Fruit fly (Drosophila melanogaster) whole organism, prepupa: ENCODE results near the gene goe.

ENCODE experiments used
- CG10669 ChIP-seq: fragments of 200-800 bp; sonication (Bioruptor generic); optimal IDR thresholded peaks from 3 replicates; lab custom pipeline; 2018; ENCODE audit warnings: missing biosample characterization, mild to moderate bottlenecking, missing genetic modification characterization, moderate library complexity
- CG11902 ChIP-seq: fragments of 200-800 bp; sonication (Bioruptor generic); optimal IDR thresholded peaks from 3 replicates; lab custom pipeline; 2016; ENCODE audit warnings: missing biosample characterization, missing genetic modification characterization
- CG15336 ChIP-seq: fragments of 200-800 bp; sonication (Bioruptor generic); IDR thresholded peaks from 2 replicates; pipeline ENCODE4 v1.3.6; 2022; ENCODE audit warnings: missing biosample characterization, missing genetic modification characterization
- CG1621 ChIP-seq: fragments of 200-800 bp; sonication (Bioruptor generic); optimal IDR thresholded peaks from 3 replicates; lab custom pipeline; 2018; ENCODE audit warnings: missing biosample characterization, mild to moderate bottlenecking, missing genetic modification characterization
- CG3032 ChIP-seq: fragments of 200-800 bp; optimal IDR thresholded peaks from 2 replicates; lab custom pipeline; 2019; ENCODE audit warnings: missing biosample characterization, mild to moderate bottlenecking, missing genetic modification characterization, moderate library complexity
- CG34406 ChIP-seq: fragments of 200-800 bp; sonication (Bioruptor generic); optimal IDR thresholded peaks from 3 replicates; lab custom pipeline; 2016; ENCODE audit warnings: missing biosample characterization, missing genetic modification characterization
- CG3919 ChIP-seq: fragments of 200-800 bp; sonication (Bioruptor generic); optimal IDR thresholded peaks from 3 replicates; lab custom pipeline; 2016; ENCODE audit warnings: missing biosample characterization, missing genetic modification characterization
- CG6163 ChIP-seq: fragments of 200-800 bp; sonication (Bioruptor generic); IDR thresholded peaks from 3 replicates; pipeline ENCODE4 v1.3.6; 2022; ENCODE audit warnings: missing biosample characterization, missing genetic modification characterization
- CG6276 ChIP-seq: fragments of 200-800 bp; sonication (Bioruptor generic); optimal IDR thresholded peaks from 2 replicates; lab custom pipeline; 2017; ENCODE audit warnings: missing biosample characterization, mild to moderate bottlenecking, missing genetic modification characterization
- CG6792 ChIP-seq: fragments of 200-800 bp; sonication (Bioruptor generic); optimal IDR thresholded peaks from 3 replicates; lab custom pipeline; 2016; ENCODE audit warnings: missing biosample characterization, missing genetic modification characterization
- CG6808 ChIP-seq: fragments of 200-800 bp; sonication (Bioruptor generic); optimal IDR thresholded peaks from 3 replicates; lab custom pipeline; 2017; ENCODE audit warnings: missing biosample characterization, missing genetic modification characterization, mild to moderate bottlenecking, moderate library complexity, missing genetic modification reagents
- CG6854 ChIP-seq: fragments of 200-800 bp; sonication (Bioruptor generic); optimal IDR thresholded peaks from 2 replicates; lab custom pipeline; 2017; ENCODE audit warnings: missing biosample characterization, mild to moderate bottlenecking, missing genetic modification characterization
- CG7368 ChIP-seq: fragments of 200-800 bp; sonication (Bioruptor generic); optimal IDR thresholded peaks from 3 replicates; lab custom pipeline; 2016; ENCODE audit warnings: missing biosample characterization, missing genetic modification characterization
- CG8119 ChIP-seq: fragments of 200-800 bp; sonication (Bioruptor generic); IDR thresholded peaks from 3 replicates; pipeline ENCODE4 v1.3.6; 2022; ENCODE audit warnings: missing biosample characterization, missing genetic modification characterization
- CG8632 ChIP-seq: fragments of 200-800 bp; sonication (Bioruptor generic); optimal IDR thresholded peaks from 3 replicates; lab custom pipeline; 2016; ENCODE audit warnings: missing biosample characterization, missing genetic modification characterization
- Eip75B ChIP-seq: fragments of 200-800 bp; sonication (Bioruptor generic); optimal IDR thresholded peaks from 3 replicates; lab custom pipeline; 2016; ENCODE audit warnings: missing biosample characterization, missing genetic modification characterization
- Eip78C ChIP-seq: fragments of 200-800 bp; sonication (Bioruptor generic); peaks from one replicate; lab custom pipeline; 2016; ENCODE audit warnings: missing biosample characterization, missing genetic modification characterization
- Eip93F ChIP-seq: fragments of 200-800 bp; sonication (Bioruptor generic); optimal IDR thresholded peaks from 2 replicates; lab custom pipeline; 2016; ENCODE audit warnings: missing biosample characterization, mild to moderate bottlenecking, missing genetic modification characterization
- Gug ChIP-seq: fragments of 200-800 bp; sonication (Bioruptor generic); IDR thresholded peaks from 2 replicates; pipeline ENCODE4 v1.3.6; 2022; ENCODE audit warnings: missing biosample characterization, missing genetic modification characterization
- Hr38 ChIP-seq: sonication (Bioruptor generic); optimal IDR thresholded peaks from 2 replicates; lab custom pipeline; 2016; ENCODE audit warnings: missing biosample characterization, missing genetic modification characterization
- Hr4 ChIP-seq: fragments of 200-800 bp; sonication (Bioruptor generic); optimal IDR thresholded peaks from 3 replicates; lab custom pipeline; 2016; ENCODE audit warnings: missing biosample characterization, missing genetic modification characterization
- Lpt ChIP-seq: fragments of 200-800 bp; sonication (Bioruptor generic); optimal IDR thresholded peaks from 3 replicates; lab custom pipeline; 2016; ENCODE audit warnings: missing biosample characterization, missing genetic modification characterization
- Met ChIP-seq: fragments of 200-800 bp; sonication (Bioruptor generic); optimal IDR thresholded peaks from 3 replicates; lab custom pipeline; 2016; ENCODE audit warnings: missing biosample characterization, missing genetic modification characterization
- OdsH ChIP-seq: fragments of 200-800 bp; sonication (Bioruptor generic); optimal IDR thresholded peaks from 3 replicates; lab custom pipeline; 2016; ENCODE audit warnings: missing biosample characterization, missing genetic modification characterization
- Sox102F ChIP-seq: fragments of 200-800 bp; sonication (Bioruptor generic); optimal IDR thresholded peaks from 2 replicates; lab custom pipeline; 2016; ENCODE audit warnings: missing biosample characterization, mild to moderate bottlenecking, missing genetic modification characterization
- Sox14 ChIP-seq: fragments of 200-800 bp; sonication (Bioruptor generic); optimal IDR thresholded peaks from 3 replicates; lab custom pipeline; 2016; ENCODE audit warnings: missing biosample characterization, missing genetic modification characterization
- Sox15 ChIP-seq: fragments of 200-800 bp; sonication (Bioruptor generic); optimal IDR thresholded peaks from 3 replicates; lab custom pipeline; 2016; ENCODE audit warnings: missing biosample characterization, missing genetic modification characterization
- achi ChIP-seq: fragments of 200-800 bp; sonication (Bioruptor generic); optimal IDR thresholded peaks from 3 replicates; lab custom pipeline; 2016; ENCODE audit warnings: missing biosample characterization, missing genetic modification characterization
- acj6 ChIP-seq: fragments of 200-800 bp; sonication (Bioruptor generic); optimal IDR thresholded peaks from 3 replicates; lab custom pipeline; 2016; ENCODE audit warnings: missing biosample characterization, missing genetic modification characterization
- dac ChIP-seq: fragments of 200-800 bp; sonication (Bioruptor generic); optimal IDR thresholded peaks from 2 replicates; lab custom pipeline; 2017; ENCODE audit warnings: missing biosample characterization, mild to moderate bottlenecking, missing genetic modification characterization
- esn ChIP-seq: fragments of 200-800 bp; sonication (Bioruptor generic); optimal IDR thresholded peaks from 2 replicates; lab custom pipeline; 2016; ENCODE audit warnings: missing biosample characterization, mild to moderate bottlenecking, missing genetic modification characterization, moderate library complexity
- fd85E ChIP-seq: fragments of 200-800 bp; sonication (Bioruptor generic); optimal IDR thresholded peaks from 3 replicates; lab custom pipeline; 2016; ENCODE audit warnings: missing biosample characterization, missing genetic modification characterization
- fkh ChIP-seq: fragments of 200-800 bp; sonication (Bioruptor generic); optimal IDR thresholded peaks from 3 replicates; lab custom pipeline; 2017; ENCODE audit warnings: missing biosample characterization, mild to moderate bottlenecking, missing genetic modification characterization, moderate library complexity
- lz ChIP-seq: fragments of 200-800 bp; sonication (Bioruptor generic); optimal IDR thresholded peaks from 3 replicates; lab custom pipeline; 2016; ENCODE audit warnings: missing biosample characterization, missing genetic modification characterization
- net ChIP-seq: fragments of 200-800 bp; sonication (Bioruptor generic); optimal IDR thresholded peaks from 3 replicates; lab custom pipeline; 2016; ENCODE audit warnings: missing biosample characterization, missing genetic modification characterization
- pdm3 ChIP-seq: fragments of 200-800 bp; sonication (Bioruptor generic); optimal IDR thresholded peaks from 3 replicates; lab custom pipeline; 2016; ENCODE audit warnings: missing biosample characterization, missing genetic modification characterization
- svp ChIP-seq: fragments of 200-800 bp; sonication (Bioruptor generic); peaks from one replicate; lab custom pipeline; 2016; ENCODE audit warnings: missing biosample characterization, missing genetic modification characterization
- topi ChIP-seq: fragments of 200-800 bp; sonication (Bioruptor generic); optimal IDR thresholded peaks from 3 replicates; lab custom pipeline; 2016; ENCODE audit warnings: missing biosample characterization, missing genetic modification characterization
- vri ChIP-seq: fragments of 200-800 bp; sonication (Bioruptor generic); optimal IDR thresholded peaks from 3 replicates; lab custom pipeline; 2016; ENCODE audit warnings: missing biosample characterization, mild to moderate bottlenecking, missing genetic modification characterization

The goe gene

dm6 chrX:16750712-16751578 lies 765 bp downstream of the goe start (continued):
- TF ChIP-seq net (GFP tag; lab: Kevin White, UChicago) (peak; percentile 91), CG10669 (peak; percentile 82), Eip78C (GFP tag; lab: Kevin White, UChicago) (peak; percentile 97), vri (GFP tag; lab: Kevin White, UChicago) (peak; percentile 64), CG11902 (peak; percentile 16), Sox102F (GFP tag; lab: Kevin White, UChicago) (peak; percentile 88), CG6854 (peak; percentile 91), CG8119 (GFP tag; lab: Robert Waterston, UW) (peak; percentile 93), CG3032 (tag; lab: Kevin White, UChicago) (peak; percentile 91), Lpt (GFP tag; lab: Kevin White, UChicago) (peak; percentile 91), Hr38 (GFP tag; lab: Kevin White, UChicago) (no peak), CG1621 (tag; lab: Kevin White, UChicago) (peak; percentile 79), dac (GFP tag; lab: Kevin White, UChicago) (peak; percentile 80), CG34406 (GFP tag; lab: Kevin White, UChicago) (peak; percentile 88), CG6808 (GFP tag; lab: Kevin White, UChicago) (peak; percentile 96), acj6 (GFP tag; lab: Kevin White, UChicago) (peak; percentile 85), CG8632 (GFP tag; lab: Kevin White, UChicago) (peak; percentile 83), esn (GFP tag; lab: Kevin White, UChicago) (peak; percentile 90), fkh (peak; percentile 1), Gug (GFP tag; lab: Robert Waterston, UW) (peak; percentile 64), fd85E (GFP tag; lab: Kevin White, UChicago) (peak; percentile 62), achi (peak; percentile 85), lz (peak; percentile 87), CG3919 (GFP tag; lab: Kevin White, UChicago) (peak; percentile 84), Eip75B (GFP tag; lab: Kevin White, UChicago) (peak; percentile 89), Hr4 (GFP tag; lab: Kevin White, UChicago) (peak; percentile 80), CG6792 (GFP tag; lab: Kevin White, UChicago) (peak; percentile 84)

DNA sequence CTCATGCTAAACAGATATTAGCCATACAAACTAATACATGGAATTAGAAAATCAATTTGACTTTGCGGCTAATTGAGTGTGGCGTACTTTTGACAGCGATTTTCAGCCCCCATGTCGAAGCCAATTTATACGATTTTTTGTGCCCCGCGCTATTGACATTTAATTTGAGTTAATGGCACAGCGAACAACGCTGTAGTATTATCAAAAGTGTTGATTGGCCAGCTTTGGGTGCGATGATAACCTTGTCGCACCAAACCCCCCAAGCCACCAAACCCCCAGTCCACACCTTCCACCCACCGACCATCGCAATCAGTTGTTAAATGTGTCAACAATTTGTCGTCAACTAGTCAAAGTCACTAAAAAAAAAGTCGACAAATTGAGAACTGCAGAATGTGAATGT lies 2.4 kb downstream of the goe start:
- TF ChIP-seq fd85E (GFP tag; lab: Kevin White, UChicago) = no peak
- TF ChIP-seq vri (GFP tag; lab: Kevin White, UChicago) = peak; percentile 7
- no peak for TF ChIP-seq CG7368 (GFP tag; lab: Kevin White, UChicago)
- no peak for TF ChIP-seq Eip93F (GFP tag; lab: Kevin White, UChicago)
- no peak for TF ChIP-seq Sox14 (GFP tag; lab: Kevin White, UChicago)
- no peak for TF ChIP-seq topi (GFP tag; lab: Kevin White, UChicago)
- no peak for TF ChIP-seq CG6163
- no peak for TF ChIP-seq Hr38 (GFP tag; lab: Kevin White, UChicago)
- TF ChIP-seq svp (GFP tag; lab: Kevin White, UChicago) = peak; percentile 84
- no peak for TF ChIP-seq pdm3 (GFP tag; lab: Kevin White, UChicago)
- no peak for TF ChIP-seq CG6276 (GFP tag; lab: Kevin White, UChicago)
- TF ChIP-seq Met (GFP tag; lab: Kevin White, UChicago) = no peak
- no peak for TF ChIP-seq OdsH (GFP tag; lab: Kevin White, UChicago)
- no peak for TF ChIP-seq CG6792 (GFP tag; lab: Kevin White, UChicago)
- TF ChIP-seq CG15336 (GFP tag; lab: Robert Waterston, UW) = no peak
- TF ChIP-seq dac (GFP tag; lab: Kevin White, UChicago) = no peak
- no peak for TF ChIP-seq Sox15 (GFP tag; lab: Kevin White, UChicago)
- TF ChIP-seq, all 60 proteins: peak for 2
